Worm (Caenorhabditis elegans) whole organism, late embryonic: ENCODE data around the gene klc-1.

ENCODE experiments used
- T23F11.4 ChIP-seq: fragments of 200-800 bp; sonication (Bioruptor generic); optimal IDR thresholded peaks from 2 replicates; lab custom pipeline; 2018; ENCODE audit warnings: mild to moderate bottlenecking, missing genetic modification characterization, missing compliant biosample characterization
- ahr-1 ChIP-seq: sonication (generic microtip); optimal IDR thresholded peaks from 2 replicates; lab custom pipeline; 2016; ENCODE audit warnings: missing genetic modification characterization, missing compliant biosample characterization
- ceh-6 ChIP-seq: fragments of 200-800 bp; sonication (Bioruptor generic); optimal IDR thresholded peaks from 2 replicates; lab custom pipeline; 2018; ENCODE audit warnings: mild to moderate bottlenecking, missing genetic modification characterization, missing compliant biosample characterization
- ets-4 ChIP-seq: sonication (generic microtip); optimal IDR thresholded peaks from 2 replicates; lab custom pipeline; 2016; ENCODE audit warnings: missing genetic modification characterization, missing compliant biosample characterization
- hlh-13 ChIP-seq: fragments of 200-800 bp; sonication (Bioruptor generic); optimal IDR thresholded peaks from 2 replicates; lab custom pipeline; 2018; ENCODE audit warnings: mild to moderate bottlenecking, missing genetic modification characterization, missing compliant biosample characterization
- hlh-6 ChIP-seq: sonication (generic microtip); optimal IDR thresholded peaks from 2 replicates; lab custom pipeline; 2016; ENCODE audit warnings: missing genotype, missing genetic modification characterization, missing compliant biosample characterization
- hlh-8 ChIP-seq: sonication (generic microtip); optimal IDR thresholded peaks from 2 replicates; lab custom pipeline; 2016; ENCODE audit warnings: missing genotype, missing genetic modification characterization, missing compliant biosample characterization
- nhr-11 ChIP-seq: fragments of 150-350 bp; optimal IDR thresholded peaks from 2 replicates; lab custom pipeline; 2014; ENCODE audit warnings: missing biosample characterization, missing genetic modification characterization
- pag-3 ChIP-seq: sonication (generic microtip); optimal IDR thresholded peaks from 2 replicates; lab custom pipeline; 2016; ENCODE audit warnings: missing compliant biosample characterization, missing genetic modification characterization, borderline replicate concordance
- rnt-1 ChIP-seq: sonication (generic microtip); optimal IDR thresholded peaks from 2 replicates; lab custom pipeline; 2016; ENCODE audit warnings: missing genetic modification characterization, missing compliant biosample characterization
- tbx-2 ChIP-seq: sonication (generic microtip); optimal IDR thresholded peaks from 2 replicates; lab custom pipeline; 2016; ENCODE audit warnings: missing genetic modification characterization, missing compliant biosample characterization
- ttx-3 ChIP-seq: sonication (generic microtip); optimal IDR thresholded peaks from 2 replicates; lab custom pipeline; 2016; ENCODE audit warnings: missing genetic modification reagents, missing genetic modification characterization, missing compliant biosample characterization
- unc-86 ChIP-seq: sonication (generic microtip); optimal IDR thresholded peaks from 2 replicates; lab custom pipeline; 2016; ENCODE audit warnings: missing genetic modification characterization, missing compliant biosample characterization

- TF ChIP-seq ahr-1 (tag; lab: Kevin White, UChicago) (no peak), nhr-11 (tag; lab: Kevin White, UChicago) (no peak), pag-3 (tag; lab: Kevin White, UChicago) (no peak), ets-4 (no peak), T23F11.4 (GFP tag; lab: Kevin White, UChicago) (no peak), hlh-8 (tag; lab: Kevin White, UChicago) (no peak), unc-86 (tag; lab: Kevin White, UChicago) (no peak), ttx-3 (tag; lab: Kevin White, UChicago) (no peak), hlh-6 (tag; lab: Kevin White, UChicago) (no peak), rnt-1 (no peak), hlh-13 (no peak), ceh-6 (GFP tag; lab: Kevin White, UChicago) (no peak), tbx-2 (no peak)
These were observed 1.4 kb upstream of the klc-1 start, which contains the start of gene let-70 for ce11 chrIV:11082153-11082552.
